Worm (Caenorhabditis elegans) whole organism, L4 larva: ENCODE results near the gene gst-29.

Experiments
- F49E8.2 ChIP-seq: sonication (generic microtip); optimal IDR thresholded peaks from 2 replicates; lab custom pipeline; 2016; ENCODE audit warnings: missing compliant biosample characterization, mild to moderate bottlenecking, missing genetic modification characterization, borderline replicate concordance
- T26A8.4 ChIP-seq: fragments of 200-800 bp; sonication (Bioruptor generic); IDR thresholded peaks from 2 replicates; pipeline ENCODE4 v1.3.6; 2022; ENCODE audit warnings: missing genetic modification characterization, missing compliant biosample characterization
- Y5F2A.4 ChIP-seq: fragments of 200-800 bp; sonication (Bioruptor generic); optimal IDR thresholded peaks from 2 replicates; lab custom pipeline; 2018; ENCODE audit warnings: mild to moderate bottlenecking, missing genetic modification characterization, missing compliant biosample characterization
- Y75B8A.6 ChIP-seq: fragments of 200-800 bp; sonication (Bioruptor generic); IDR thresholded peaks from 2 replicates; pipeline ENCODE4 v1.3.6; 2022; ENCODE audit warnings: missing genetic modification reagents, missing genetic modification characterization, missing compliant biosample characterization
- aha-1 ChIP-seq: fragments of 150-350 bp; peaks from one replicate; lab custom pipeline; 2014; ENCODE audit warnings: missing biosample characterization, missing genetic modification characterization
- ceh-32 ChIP-seq: sonication (generic microtip); optimal IDR thresholded peaks from 2 replicates; lab custom pipeline; 2016; ENCODE audit warnings: mild to moderate bottlenecking, missing genetic modification characterization, missing compliant biosample characterization; ENCODE audit not compliant: poor library complexity
- ceh-44 ChIP-seq: fragments of 200-800 bp; sonication (Bioruptor generic); IDR thresholded peaks from 2 replicates; pipeline ENCODE4 v1.3.6; 2022; ENCODE audit warnings: missing genetic modification reagents, missing genetic modification characterization, missing compliant biosample characterization
- ctbp-1 ChIP-seq: fragments of 200-800 bp; sonication (Bioruptor generic); IDR thresholded peaks from 2 replicates; pipeline ENCODE4 v1.3.6; 2022; ENCODE audit warnings: missing genetic modification reagents, missing genetic modification characterization, missing compliant biosample characterization
- daf-16 ChIP-seq, 3 experiments: sonication (generic microtip); optimal IDR thresholded peaks; 2 replicates each; lab custom pipeline; 2016 to 2017; ENCODE audit warnings: missing genetic modification characterization in 3 of 3, missing genetic modification reagents in 3 of 3, mild to moderate bottlenecking in 2 of 3, missing compliant biosample characterization in 2 of 3, missing biosample characterization in 1 of 3, moderate library complexity in 1 of 3
- dmd-6 ChIP-seq: fragments of 200-800 bp; sonication (Bioruptor generic); IDR thresholded peaks from 2 replicates; pipeline ENCODE4 v1.3.6; 2022; ENCODE audit warnings: missing genetic modification reagents, missing genetic modification characterization, missing compliant biosample characterization
- dpl-1 ChIP-seq: fragments of 150-350 bp; optimal IDR thresholded peaks from 2 replicates; lab custom pipeline; 2014; ENCODE audit warnings: missing biosample characterization, missing genetic modification reagents, missing genetic modification characterization
- duxl-1 ChIP-seq: sonication (generic microtip); optimal IDR thresholded peaks from 2 replicates; lab custom pipeline; 2016; ENCODE audit warnings: mild to moderate bottlenecking, missing genetic modification characterization, moderate library complexity, missing compliant biosample characterization; ENCODE audit not compliant: poor library complexity
- dve-1 ChIP-seq: sonication (generic microtip); optimal IDR thresholded peaks from 2 replicates; lab custom pipeline; 2017; ENCODE audit warnings: antibody characterized with exemption, mild to moderate bottlenecking, missing genetic modification characterization, missing compliant biosample characterization; ENCODE audit not compliant: insufficient read depth
- egl-43 ChIP-seq: fragments of 200-800 bp; sonication (Bioruptor generic); IDR thresholded peaks from 2 replicates; pipeline ENCODE4 v1.3.6; 2022; ENCODE audit warnings: missing genetic modification reagents, missing genetic modification characterization, missing compliant biosample characterization
- fkh-10 ChIP-seq: fragments of 150-350 bp; optimal IDR thresholded peaks from 2 replicates; lab custom pipeline; 2014; ENCODE audit warnings: missing biosample characterization, missing genetic modification reagents, missing genetic modification characterization
- hif-1 ChIP-seq, 2 experiments: sonication (generic microtip); optimal IDR thresholded peaks; 2 replicates each; lab custom pipeline; 2016 to 2017; ENCODE audit warnings: missing compliant biosample characterization in 2 of 2, missing genetic modification characterization in 2 of 2, missing genetic modification reagents in 2 of 2, missing genotype in 2 of 2, mild to moderate bottlenecking in 1 of 2
- hlh-11 ChIP-seq: fragments of 200-800 bp; sonication (Bioruptor generic); optimal IDR thresholded peaks from 2 replicates; lab custom pipeline; 2018; ENCODE audit warnings: mild to moderate bottlenecking, missing genetic modification characterization, missing compliant biosample characterization
- hlh-30 ChIP-seq: sonication (generic microtip); optimal IDR thresholded peaks from 2 replicates; lab custom pipeline; 2017; ENCODE audit warnings: antibody characterized with exemption, mild to moderate bottlenecking, missing genetic modification characterization, missing compliant biosample characterization; ENCODE audit not compliant: insufficient read depth
- lin-15B ChIP-seq: fragments of 150-350 bp; sonication (generic microtip); optimal IDR thresholded peaks from 3 replicates; lab custom pipeline; 2014; ENCODE audit warnings: missing biosample characterization, missing genetic modification characterization
- lin-29 ChIP-seq: fragments of 200-800 bp; sonication (Bioruptor generic); IDR thresholded peaks from 2 replicates; pipeline ENCODE4 v1.3.6; 2022; ENCODE audit warnings: missing genetic modification reagents, missing genetic modification characterization, missing compliant biosample characterization
- lin-38 ChIP-seq: fragments of 200-800 bp; sonication (Bioruptor generic); IDR thresholded peaks from 2 replicates; pipeline ENCODE4 v1.3.6; 2022; ENCODE audit warnings: missing genetic modification reagents, missing genetic modification characterization, missing compliant biosample characterization
- lir-3 ChIP-seq: sonication (generic microtip); optimal IDR thresholded peaks from 2 replicates; lab custom pipeline; 2016; ENCODE audit warnings: mild to moderate bottlenecking, missing genetic modification characterization, missing compliant biosample characterization
- lsy-2 ChIP-seq, 2 experiments: fragments of 150-350 bp in 1 of 2; sonication (generic microtip) in 1 of 2; optimal IDR thresholded peaks; 2 replicates each; lab custom pipeline; 2014 to 2017; ENCODE audit warnings: missing biosample characterization in 2 of 2, missing genetic modification characterization in 2 of 2
- madf-5 ChIP-seq, 2 experiments: fragments of 200-800 bp; sonication (Bioruptor generic); IDR thresholded peaks; 2 replicates each; pipeline ENCODE4 v1.3.6; 2022; ENCODE audit warnings: missing compliant biosample characterization in 2 of 2, missing genetic modification characterization in 2 of 2
- madf-9 ChIP-seq: fragments of 200-800 bp; sonication (Bioruptor generic); conservative IDR thresholded peaks from 2 replicates; pipeline ENCODE4 v1.3.6; 2022; ENCODE audit warnings: missing genetic modification reagents, missing genetic modification characterization, missing compliant biosample characterization
- mep-1 ChIP-seq: fragments of 150-350 bp; sonication (generic microtip); optimal IDR thresholded peaks from 3 replicates; lab custom pipeline; 2014; ENCODE audit warnings: missing biosample characterization, missing genetic modification characterization
- mxl-3 ChIP-seq: fragments of 200-800 bp; sonication (Bioruptor generic); optimal IDR thresholded peaks from 2 replicates; lab custom pipeline; 2018; ENCODE audit warnings: mild to moderate bottlenecking, missing genetic modification characterization, missing compliant biosample characterization
- nhr-42 ChIP-seq: fragments of 200-800 bp; sonication (Bioruptor generic); IDR thresholded peaks from 2 replicates; pipeline ENCODE4 v1.3.6; 2022; ENCODE audit warnings: missing genetic modification characterization, missing compliant biosample characterization
- nhr-6 ChIP-seq: fragments of 150-350 bp; optimal IDR thresholded peaks from 2 replicates; lab custom pipeline; 2014; ENCODE audit warnings: missing biosample characterization, missing genetic modification characterization
- nhr-77 ChIP-seq: fragments of 150-350 bp; optimal IDR thresholded peaks from 2 replicates; lab custom pipeline; 2014; ENCODE audit warnings: missing biosample characterization, missing genetic modification characterization
- pqm-1 ChIP-seq: sonication (generic microtip); optimal IDR thresholded peaks from 2 replicates; lab custom pipeline; 2017; ENCODE audit warnings: missing biosample characterization, missing genetic modification characterization
- set-16 ChIP-seq: fragments of 200-800 bp; sonication (Bioruptor generic); IDR thresholded peaks from 2 replicates; pipeline ENCODE4 v1.3.6; 2022; ENCODE audit warnings: missing genetic modification reagents, missing genetic modification characterization, missing compliant biosample characterization
- skn-1 ChIP-seq: fragments of 150-350 bp; optimal IDR thresholded peaks from 2 replicates; lab custom pipeline; 2014; ENCODE audit warnings: missing biosample characterization, missing genetic modification characterization
- snpc-4 ChIP-seq: fragments of 150-350 bp; optimal IDR thresholded peaks from 2 replicates; lab custom pipeline; 2014; ENCODE audit warnings: missing biosample characterization, missing genetic modification characterization
- spr-3 ChIP-seq: fragments of 200-800 bp; sonication (Bioruptor generic); optimal IDR thresholded peaks from 2 replicates; lab custom pipeline; 2018; ENCODE audit warnings: mild to moderate bottlenecking, missing genetic modification characterization, missing compliant biosample characterization
- tra-1 ChIP-seq: fragments of 200-800 bp; sonication (Bioruptor generic); IDR thresholded peaks from 2 replicates; pipeline ENCODE4 v1.3.6; 2022; ENCODE audit warnings: missing genetic modification reagents, missing genetic modification characterization, missing compliant biosample characterization
- unc-62 ChIP-seq, 3 experiments: fragments of 150-350 bp in 1 of 3; sonication (generic microtip); optimal IDR thresholded peaks in 2 of 3; peaks in 1 of 3; 1 replicate in 1 of 3; 2 replicates in 2 of 3; lab custom pipeline; 2014 to 2017; ENCODE audit warnings: missing biosample characterization in 3 of 3, missing genetic modification characterization in 3 of 3, missing genetic modification reagents in 3 of 3, missing genotype in 1 of 3

The gst-29 gene

DNA sequence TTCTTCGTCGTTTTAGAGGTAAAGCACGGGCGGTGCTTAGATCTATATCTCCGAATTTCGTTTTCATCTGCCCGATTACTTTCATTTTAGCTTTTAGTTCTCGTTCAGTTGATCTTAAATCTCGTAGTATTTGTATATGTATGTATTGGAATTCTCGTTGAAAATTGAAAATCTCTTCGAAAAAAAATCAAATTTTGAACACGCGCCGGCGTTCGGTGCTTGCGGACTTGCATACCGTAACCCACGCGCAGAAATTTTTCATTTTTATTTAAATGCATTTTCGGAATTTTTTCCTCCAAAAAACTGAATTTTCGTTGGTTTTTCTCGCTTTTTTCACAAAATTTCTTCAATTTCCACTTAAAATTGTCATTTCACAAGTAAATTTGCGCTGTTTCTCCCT lies 38.5 kb upstream of the gst-29 start:
- TF ChIP-seq dve-1 (tag; lab: Kevin White, UChicago) = no peak
- TF ChIP-seq mxl-3 (GFP tag; lab: Kevin White, UChicago) = no peak
- TF ChIP-seq aha-1 (tag; lab: Kevin White, UChicago) = peak; percentile 88
- peak; percentile 17; the same call in 1 of the 2 replicates for TF ChIP-seq lin-38
- no peak for TF ChIP-seq Y75B8A.6 (GFP tag; lab: Robert Waterston, UW)
- peak; percentile 55 for TF ChIP-seq dpl-1 (GFP tag; lab: Kevin White, UChicago)
- TF ChIP-seq snpc-4 (tag; lab: Kevin White, UChicago) = no peak
- no peak for TF ChIP-seq unc-62 (GFP tag; optimal IDR thresholded peaks at IDR 0.05 in 1 of 2; lab: Kevin White, UChicago)
- no peak for TF ChIP-seq unc-62 (tag; optimal IDR thresholded peaks at IDR 0.05; lab: Kevin White, UChicago)
- no peak for TF ChIP-seq ceh-32 (tag; lab: Kevin White, UChicago)
- no peak for TF ChIP-seq egl-43 (GFP tag; lab: Robert Waterston, UW)
- TF ChIP-seq hlh-30 (tag; lab: Kevin White, UChicago) = no peak
- peak in 1 of 2 experiments; percentile 89 for TF ChIP-seq lsy-2 (tag; optimal IDR thresholded peaks at IDR 0.05; lab: Kevin White, UChicago)
- no peak for TF ChIP-seq pqm-1 (tag; lab: Kevin White, UChicago)
- TF ChIP-seq spr-3 (GFP tag; lab: Kevin White, UChicago) = no peak
- TF ChIP-seq T26A8.4 (GFP tag; lab: Robert Waterston, UW) = no peak
- TF ChIP-seq fkh-10 = no peak
- TF ChIP-seq nhr-77 (tag; lab: Kevin White, UChicago) = peak; percentile 3
- no peak for TF ChIP-seq lin-15B (tag; lab: Kevin White, UChicago)
- TF ChIP-seq skn-1 (tag; lab: Kevin White, UChicago) = no peak
- TF ChIP-seq F49E8.2 = no peak
- TF ChIP-seq duxl-1 (tag; lab: Kevin White, UChicago) = no peak
- TF ChIP-seq lir-3 (tag; lab: Kevin White, UChicago) = no peak
- TF ChIP-seq set-16 (GFP tag; lab: Robert Waterston, UW) = no peak
- no peak for TF ChIP-seq mep-1
- no peak for TF ChIP-seq madf-5 (GFP tag; IDR thresholded peaks at IDR 0.05; lab: Robert Waterston, UW)
- no peak for TF ChIP-seq ceh-44 (GFP tag; lab: Robert Waterston, UW)
- TF ChIP-seq ctbp-1 (GFP tag; lab: Robert Waterston, UW) = no peak

DNA sequence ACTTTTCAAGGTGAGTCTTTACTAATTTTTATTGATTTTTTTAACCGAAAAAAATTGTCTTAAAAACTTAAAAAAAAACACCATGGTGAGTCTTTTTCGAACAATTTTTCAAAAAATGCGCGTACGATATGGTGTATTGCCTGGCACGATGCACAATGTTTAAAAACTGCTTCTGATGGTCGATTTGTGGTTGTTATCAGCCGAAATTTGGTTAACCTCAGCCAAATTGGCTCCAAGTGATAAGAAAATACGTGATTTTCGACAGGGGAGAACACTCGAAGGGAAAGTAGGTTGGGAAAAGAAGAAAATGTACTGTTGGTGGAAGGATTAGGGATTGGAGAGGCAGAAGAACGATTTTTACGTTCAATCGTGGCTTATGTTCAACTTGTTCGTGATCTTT lies 37.9 kb upstream of the gst-29 start:
- TF ChIP-seq aha-1 (tag; lab: Kevin White, UChicago) = peak; percentile 33
- TF ChIP-seq unc-62 (GFP tag; optimal IDR thresholded peaks at IDR 0.05 in 1 of 2; lab: Kevin White, UChicago) = no peak
- TF ChIP-seq unc-62 (tag; optimal IDR thresholded peaks at IDR 0.05; lab: Kevin White, UChicago) = no peak
- TF ChIP-seq Y5F2A.4 (GFP tag; lab: Kevin White, UChicago) = no peak
- TF ChIP-seq dmd-6 = peak; percentile 21; the same call in 1 of the 2 replicates
- peak; percentile 48 for TF ChIP-seq hlh-11 (tag; lab: Kevin White, UChicago)
- peak; percentile 34 for TF ChIP-seq dve-1 (tag; lab: Kevin White, UChicago)
- peak; percentile 47 for TF ChIP-seq pqm-1 (tag; lab: Kevin White, UChicago)
- 0 out of 2 replicates have a peak, but pooled peaks have one; percentile 24 for TF ChIP-seq tra-1
- no peak for TF ChIP-seq daf-16 (GFP tag; optimal IDR thresholded peaks at IDR 0.05; lab: Kevin White, UChicago)
- peak; percentile 53 for TF ChIP-seq daf-16 (tag; optimal IDR thresholded peaks at IDR 0.05; lab: Kevin White, UChicago)
- no peak for TF ChIP-seq lin-29 (GFP tag; lab: Robert Waterston, UW)
- peak in 1 of 2 experiments; percentile 74 for TF ChIP-seq hif-1 (tag; optimal IDR thresholded peaks at IDR 0.05; lab: Kevin White, UChicago)
- TF ChIP-seq hlh-30 (tag; lab: Kevin White, UChicago) = peak; percentile 8

DNA sequence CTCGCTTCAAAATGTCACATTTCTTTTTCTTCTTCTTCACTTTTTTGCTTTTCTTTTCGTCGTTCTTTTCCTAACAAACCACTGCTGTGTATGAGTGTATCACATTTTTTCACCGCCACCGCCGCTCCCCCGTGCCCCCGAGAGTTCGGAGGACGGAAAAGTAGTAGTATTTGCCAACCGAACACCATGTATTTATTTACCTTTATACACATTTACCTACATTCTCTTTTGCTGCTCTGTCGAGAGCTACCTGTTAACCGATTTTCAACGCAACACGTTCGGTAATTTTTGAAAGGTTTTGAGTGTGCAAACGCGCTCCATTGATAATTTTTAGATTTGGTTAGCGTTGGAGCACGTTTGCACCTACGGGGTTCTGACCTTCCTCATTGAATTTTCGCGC lies 36.6 kb upstream of the gst-29 start:
- TF ChIP-seq aha-1 (tag; lab: Kevin White, UChicago) (peak; percentile 3), nhr-6 (tag; lab: Kevin White, UChicago) (no peak), madf-9 (GFP tag; lab: Robert Waterston, UW) (no peak), tra-1 (0 out of 2 replicates have a peak, but pooled peaks have one; percentile 17), hlh-30 (tag; lab: Kevin White, UChicago) (peak; percentile 41), lin-38 (peak; percentile 57), nhr-42 (0 out of 2 replicates have a peak, but pooled peaks have one; percentile 45)
